Fruit fly (Drosophila melanogaster): ENCODE data around the gene MAPk-Ak2.

The MAPk-Ak2 gene

dm6 chrX:5744277-5744846 lies 19.6 kb downstream of the MAPk-Ak2 start:
- TF ChIP-seq CG4318 (GFP tag; optimal IDR thresholded peaks at IDR 0.05): no peak
- no peak for TF ChIP-seq OdsH (GFP tag; optimal IDR thresholded peaks at IDR 0.05)
- peak; percentile 54 for TF ChIP-seq fkh (GFP tag; optimal IDR thresholded peaks at IDR 0.05)
- TF ChIP-seq CG6792 (GFP tag; optimal IDR thresholded peaks at IDR 0.05): no peak
- TF ChIP-seq Hr38 (GFP tag; optimal IDR thresholded peaks at IDR 0.05): no peak
- TF ChIP-seq ss (GFP tag; optimal IDR thresholded peaks at IDR 0.05): peak in 1 of 2 experiments; percentile 53
- 0 out of 3 replicates have a peak, but pooled peaks have one; percentile 11 for TF ChIP-seq CG6163 (GFP tag; IDR thresholded peaks at IDR 0.05)

- TF ChIP-seq CG4318 (GFP tag; optimal IDR thresholded peaks at IDR 0.05) (no peak), Ets96B (tag; optimal IDR thresholded peaks at IDR 0.05) (no peak), CG8632 (GFP tag; optimal IDR thresholded peaks at IDR 0.05) (no peak), dsx (GFP tag; optimal IDR thresholded peaks at IDR 0.05; ENCODE audit: poor library complexity, severe bottlenecking) (no peak)
Observed at dm6 chrX:5741625-5742024, 22.4 kb downstream of the MAPk-Ak2 start.

- TF ChIP-seq CG7368 (GFP tag; optimal IDR thresholded peaks at IDR 0.05) (no peak), Hr4 (GFP tag; optimal IDR thresholded peaks at IDR 0.05) (no peak), lz (GFP tag; optimal IDR thresholded peaks at IDR 0.05) (peak; percentile 37), CG11294 (GFP tag; IDR thresholded peaks at IDR 0.05) (no peak), CG6276 (GFP tag; optimal IDR thresholded peaks at IDR 0.05) (no peak), Hr38 (GFP tag; optimal IDR thresholded peaks at IDR 0.05) (no peak), CG4318 (GFP tag; optimal IDR thresholded peaks at IDR 0.05) (no peak), CG11762 (GFP tag; optimal IDR thresholded peaks at IDR 0.05; ENCODE audit: insufficient read depth) (no peak), Sox14 (GFP tag; optimal IDR thresholded peaks at IDR 0.05) (peak; percentile 9), Lpt (GFP tag; optimal IDR thresholded peaks at IDR 0.05) (no peak), acj6 (GFP tag; optimal IDR thresholded peaks at IDR 0.05) (no peak), topi (GFP tag; optimal IDR thresholded peaks at IDR 0.05) (peak; percentile 45), Ets96B (tag; optimal IDR thresholded peaks at IDR 0.05) (no peak), dac (GFP tag; optimal IDR thresholded peaks at IDR 0.05) (no peak), CG16779 (tag; optimal IDR thresholded peaks at IDR 0.05) (peak; percentile 56), CG6163 (GFP tag; IDR thresholded peaks at IDR 0.05) (peak; percentile 32; the same call in 1 of the 3 replicates), Smox (GFP tag; optimal IDR thresholded peaks at IDR 0.05) (peak; percentile 14), pdm3 (GFP tag; optimal IDR thresholded peaks at IDR 0.05) (peak; percentile 11), Gug (GFP tag; IDR thresholded peaks at IDR 0.05) (0 out of 2 replicates have a peak, but pooled peaks have one; percentile 14), eg (GFP tag; IDR thresholded peaks at IDR 0.05) (peak; percentile 44; the same call in 1 of the 3 replicates), CG3032 (tag; optimal IDR thresholded peaks at IDR 0.05) (no peak), net (GFP tag; optimal IDR thresholded peaks at IDR 0.05) (no peak), CG32006 (GFP tag; optimal IDR thresholded peaks at IDR 0.05) (no peak), Eip93F (GFP tag; optimal IDR thresholded peaks at IDR 0.05) (no peak), CG6792 (GFP tag; optimal IDR thresholded peaks at IDR 0.05) (no peak), CG10669 (GFP tag; optimal IDR thresholded peaks at IDR 0.05) (no peak), CG1621 (tag; optimal IDR thresholded peaks at IDR 0.05) (no peak), Ets21C (GFP tag; optimal IDR thresholded peaks at IDR 0.05) (peak; percentile 20), cyc (GFP tag; optimal IDR thresholded peaks at IDR 0.05) (no peak), ss (GFP tag; optimal IDR thresholded peaks at IDR 0.05) (peak; percentile 16 to 31), CG9139 (GFP tag; optimal IDR thresholded peaks at IDR 0.05) (no peak), CG15336 (GFP tag; IDR thresholded peaks at IDR 0.05) (no peak; the same call in 1 of the 2 replicates), CG8632 (GFP tag; optimal IDR thresholded peaks at IDR 0.05) (no peak), CG34406 (GFP tag; optimal IDR thresholded peaks at IDR 0.05) (peak; percentile 4), Blimp-1 (GFP tag; optimal IDR thresholded peaks at IDR 0.05) (peak; percentile 99), Sox102F (GFP tag; optimal IDR thresholded peaks at IDR 0.05) (peak; percentile 54), salr (GFP tag; optimal IDR thresholded peaks at IDR 0.05) (no peak), achi (GFP tag; optimal IDR thresholded peaks at IDR 0.05) (no peak), CG11902 (GFP tag; optimal IDR thresholded peaks at IDR 0.05) (no peak), svp (GFP tag) (peak; percentile 67), CG10631 (GFP tag; optimal IDR thresholded peaks at IDR 0.05) (no peak), Sox15 (GFP tag; optimal IDR thresholded peaks at IDR 0.05) (no peak), Eip75B (GFP tag; optimal IDR thresholded peaks at IDR 0.05) (peak; percentile 12)
Observed at dm6 chrX:5737676-5738220, 26.3 kb downstream of the MAPk-Ak2 start, which contains the start of gene Snx27. Gene Snx27, minus strand, starts transcription at chrX:5738031.

All from whole organism, prepupa.